Worm (Caenorhabditis elegans) whole organism, L4 larva: ENCODE measurements around the gene lys-10.

Experiments used
- R02D3.7 ChIP-seq: fragments of 150-350 bp; sonication (generic microtip); optimal IDR thresholded peaks from 3 replicates; lab custom pipeline; 2014; ENCODE audit warnings: missing biosample characterization, missing genetic modification characterization
- ZK546.5 ChIP-seq, 2 experiments: sonication (generic microtip); optimal IDR thresholded peaks; 2 replicates each; lab custom pipeline; 2017; ENCODE audit warnings: missing biosample characterization in 2 of 2, missing genetic modification characterization in 2 of 2
- ama-1 ChIP-seq: fragments of 150-350 bp; optimal IDR thresholded peaks from 2 replicates; lab custom pipeline; 2014; ENCODE audit warnings: inconsistent platforms, mixed read lengths
- ceh-28 ChIP-seq: fragments of 150-350 bp; optimal IDR thresholded peaks from 2 replicates; lab custom pipeline; 2014; ENCODE audit warnings: missing biosample characterization, missing genetic modification reagents, missing genetic modification characterization
- ceh-82 ChIP-seq: sonication (generic microtip); optimal IDR thresholded peaks from 2 replicates; lab custom pipeline; 2017; ENCODE audit warnings: missing biosample characterization, missing genetic modification characterization
- dpl-1 ChIP-seq: fragments of 150-350 bp; optimal IDR thresholded peaks from 2 replicates; lab custom pipeline; 2014; ENCODE audit warnings: missing biosample characterization, missing genetic modification reagents, missing genetic modification characterization
- fos-1 ChIP-seq: fragments of 150-350 bp; optimal IDR thresholded peaks from 2 replicates; lab custom pipeline; 2014; ENCODE audit warnings: missing biosample characterization, missing genetic modification characterization
- hmg-1.1 ChIP-seq: fragments of 200-800 bp; sonication (Bioruptor generic); IDR thresholded peaks from 2 replicates; pipeline ENCODE4 v1.3.6; 2022; ENCODE audit warnings: missing genetic modification reagents, missing genetic modification characterization, missing compliant biosample characterization
- lin-13 ChIP-seq: fragments of 150-350 bp; optimal IDR thresholded peaks from 2 replicates; lab custom pipeline; 2014; ENCODE audit warnings: missing biosample characterization, missing genetic modification reagents, missing genetic modification characterization
- lin-39 ChIP-seq: fragments of 150-350 bp; optimal IDR thresholded peaks from 2 replicates; lab custom pipeline; 2014; ENCODE audit warnings: missing biosample characterization, missing genetic modification reagents, missing genetic modification characterization
- lsy-2 ChIP-seq, 2 experiments: fragments of 150-350 bp in 1 of 2; sonication (generic microtip) in 1 of 2; optimal IDR thresholded peaks; 2 replicates each; lab custom pipeline; 2014 to 2017; ENCODE audit warnings: missing biosample characterization in 2 of 2, missing genetic modification characterization in 2 of 2
- nhr-102 ChIP-seq: sonication (generic microtip); optimal IDR thresholded peaks from 2 replicates; lab custom pipeline; 2016; ENCODE audit warnings: mild to moderate bottlenecking, missing genetic modification characterization, moderate library complexity, missing compliant biosample characterization
- sdz-12 ChIP-seq: fragments of 200-800 bp; sonication (Bioruptor generic); optimal IDR thresholded peaks from 2 replicates; lab custom pipeline; 2018; ENCODE audit warnings: mild to moderate bottlenecking, missing genetic modification characterization, missing compliant biosample characterization

DNA sequence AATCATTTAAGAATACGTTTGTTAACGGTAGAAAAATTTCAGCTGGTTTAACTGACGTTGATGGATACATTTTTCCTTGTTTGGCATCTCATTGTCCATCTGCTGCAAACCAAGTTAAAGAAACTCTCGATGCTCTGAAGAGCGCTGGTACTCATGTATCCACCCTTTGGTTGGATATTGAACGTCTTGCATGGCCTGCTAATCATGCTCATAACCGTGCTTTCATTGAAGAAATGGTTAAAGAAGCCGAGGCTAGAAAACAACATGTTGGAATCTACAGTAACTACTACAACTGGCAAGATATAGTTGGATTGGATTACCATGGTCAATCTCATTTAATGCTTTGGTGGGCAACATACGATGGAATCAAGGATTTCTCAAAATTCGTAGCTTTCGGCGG lies 408 bp downstream of the lys-10 start:
- TF ChIP-seq dpl-1 (GFP tag; lab: Kevin White, UChicago) (no peak), ama-1 (lab: Kevin White, UChicago) (no peak), fos-1 (tag; lab: Kevin White, UChicago) (no peak), nhr-102 (no peak), ceh-28 (tag; lab: Kevin White, UChicago) (no peak), lin-39 (tag; lab: Kevin White, UChicago) (no peak), hmg-1.1 (no peak), ZK546.5 (tag; optimal IDR thresholded peaks at IDR 0.05; lab: Kevin White, UChicago) (no peak), sdz-12 (GFP tag; lab: Kevin White, UChicago) (no peak), lin-13 (no peak), ceh-82 (tag; lab: Kevin White, UChicago) (no peak), R02D3.7 (tag; lab: Kevin White, UChicago) (no peak), lsy-2 (tag; optimal IDR thresholded peaks at IDR 0.05; lab: Kevin White, UChicago) (no peak)
